Worm (Caenorhabditis elegans) whole organism, L1 larva: ENCODE measurements around the gene irld-3.
A peak's percentile ranks its signal among the peaks of the same experiment; 100 is the strongest.

Experiments used
- C04F5.9 ChIP-seq: sonication (generic microtip); optimal IDR thresholded peaks from 2 replicates; lab custom pipeline; 2016; ENCODE audit warnings: missing genetic modification characterization, missing compliant biosample characterization
- F16B12.6 ChIP-seq: fragments of 150-350 bp; optimal IDR thresholded peaks from 2 replicates; lab custom pipeline; 2014; ENCODE audit warnings: missing biosample characterization, missing genetic modification characterization
- Y116A8C.19 ChIP-seq: sonication (generic microtip); optimal IDR thresholded peaks from 2 replicates; lab custom pipeline; 2016; ENCODE audit warnings: missing compliant biosample characterization, missing genetic modification characterization, borderline replicate concordance
- aha-1 ChIP-seq: fragments of 150-350 bp; optimal IDR thresholded peaks from 2 replicates; lab custom pipeline; 2014; ENCODE audit warnings: missing biosample characterization, missing genetic modification characterization
- ama-1 ChIP-seq: fragments of 150-350 bp; optimal IDR thresholded peaks from 2 replicates; lab custom pipeline; 2014
- ceh-63 ChIP-seq: fragments of 200-800 bp; sonication (Bioruptor generic); optimal IDR thresholded peaks from 2 replicates; lab custom pipeline; 2018; ENCODE audit warnings: mild to moderate bottlenecking, missing genetic modification characterization, missing compliant biosample characterization
- ceh-8 ChIP-seq: fragments of 200-800 bp; sonication (Bioruptor generic); optimal IDR thresholded peaks from 2 replicates; lab custom pipeline; 2018; ENCODE audit warnings: mild to moderate bottlenecking, missing genetic modification characterization, moderate library complexity, missing compliant biosample characterization
- ceh-82 ChIP-seq, 3 experiments: fragments of 150-350 bp in 1 of 3; sonication (generic microtip) in 2 of 3; optimal IDR thresholded peaks; 2 replicates each; lab custom pipeline; 2014 to 2017; ENCODE audit warnings: missing biosample characterization in 3 of 3, missing genetic modification characterization in 3 of 3
- ceh-88 ChIP-seq: fragments of 200-800 bp; sonication (Bioruptor generic); IDR thresholded peaks from 2 replicates; pipeline ENCODE4 v1.3.6; 2022; ENCODE audit warnings: missing genetic modification characterization, missing compliant biosample characterization
- dpl-1 ChIP-seq, 3 experiments: fragments of 150-350 bp in 2 of 3; sonication (generic microtip) in 1 of 3; optimal IDR thresholded peaks; 2 replicates each; lab custom pipeline; 2014 to 2017; ENCODE audit warnings: missing biosample characterization in 3 of 3, missing genetic modification characterization in 3 of 3, missing genetic modification reagents in 3 of 3
- dsc-1 ChIP-seq: sonication (generic microtip); optimal IDR thresholded peaks from 2 replicates; lab custom pipeline; 2016; ENCODE audit warnings: mild to moderate bottlenecking, missing genetic modification characterization, missing compliant biosample characterization
- efl-3 ChIP-seq: fragments of 200-800 bp; sonication (Bioruptor generic); optimal IDR thresholded peaks from 2 replicates; lab custom pipeline; 2018; ENCODE audit warnings: mild to moderate bottlenecking, missing genetic modification characterization, missing compliant biosample characterization
- egl-13 ChIP-seq: sonication (generic microtip); optimal IDR thresholded peaks from 2 replicates; lab custom pipeline; 2016; ENCODE audit warnings: missing genotype, missing genetic modification reagents, missing genetic modification characterization, missing compliant biosample characterization
- egl-27 ChIP-seq, 2 experiments: fragments of 150-350 bp in 1 of 2; sonication (generic microtip); optimal IDR thresholded peaks; 3 replicates each; lab custom pipeline; 2017 to 2018; ENCODE audit warnings: missing biosample characterization in 2 of 2, missing genetic modification characterization in 2 of 2, missing genetic modification reagents in 2 of 2
- elt-2 ChIP-seq: sonication (generic microtip); optimal IDR thresholded peaks from 2 replicates; lab custom pipeline; 2016; ENCODE audit warnings: missing genetic modification characterization, mild to moderate bottlenecking, inconsistent platforms, missing compliant biosample characterization, missing genetic modification reagents
- ets-5 ChIP-seq: fragments of 200-800 bp; sonication (Bioruptor generic); IDR thresholded peaks from 2 replicates; pipeline ENCODE4 v1.3.6; 2022; ENCODE audit warnings: missing genetic modification characterization, missing compliant biosample characterization
- fkh-10 ChIP-seq: sonication (generic microtip); optimal IDR thresholded peaks from 2 replicates; lab custom pipeline; 2017; ENCODE audit warnings: missing biosample characterization, missing genetic modification reagents, missing genetic modification characterization
- fkh-8 ChIP-seq: sonication (generic microtip); optimal IDR thresholded peaks from 2 replicates; lab custom pipeline; 2016; ENCODE audit warnings: mild to moderate bottlenecking, missing genetic modification characterization, missing compliant biosample characterization
- grh-1 ChIP-seq: fragments of 200-800 bp; sonication (Bioruptor generic); IDR thresholded peaks from 2 replicates; pipeline ENCODE4 v1.3.6; 2022; ENCODE audit warnings: missing genetic modification reagents, missing genetic modification characterization, missing compliant biosample characterization
- hpl-2 ChIP-seq: fragments of 150-350 bp; optimal IDR thresholded peaks from 2 replicates; lab custom pipeline; 2014; ENCODE audit warnings: missing biosample characterization, missing genetic modification reagents, missing genetic modification characterization
- lin-14 ChIP-seq: fragments of 200-800 bp; sonication (Bioruptor generic); optimal IDR thresholded peaks from 2 replicates; lab custom pipeline; 2018; ENCODE audit warnings: mild to moderate bottlenecking, missing genetic modification characterization, moderate library complexity, missing compliant biosample characterization
- lin-35 ChIP-seq, 2 experiments: fragments of 150-350 bp; optimal IDR thresholded peaks; 2 replicates each; lab custom pipeline; 2014; ENCODE audit warnings: missing biosample characterization in 2 of 2, missing genetic modification characterization in 2 of 2, missing genetic modification reagents in 2 of 2
- lir-3 ChIP-seq: sonication (generic microtip); optimal IDR thresholded peaks from 2 replicates; lab custom pipeline; 2016; ENCODE audit warnings: mild to moderate bottlenecking, missing genetic modification characterization, moderate library complexity, missing compliant biosample characterization; ENCODE audit not compliant: poor library complexity
- mab-9 ChIP-seq: fragments of 200-800 bp; sonication (Bioruptor generic); IDR thresholded peaks from 2 replicates; pipeline ENCODE4 v1.3.6; 2022; ENCODE audit warnings: missing genetic modification reagents, missing genetic modification characterization, missing compliant biosample characterization
- mep-1 ChIP-seq: fragments of 150-350 bp; optimal IDR thresholded peaks from 2 replicates; lab custom pipeline; 2014; ENCODE audit warnings: missing biosample characterization, missing genetic modification characterization
- nhr-11 ChIP-seq: fragments of 150-350 bp; optimal IDR thresholded peaks from 2 replicates; lab custom pipeline; 2014; ENCODE audit warnings: missing biosample characterization, missing genetic modification characterization
- nhr-12 ChIP-seq: sonication (generic microtip); optimal IDR thresholded peaks from 2 replicates; lab custom pipeline; 2017; ENCODE audit warnings: missing biosample characterization, missing genetic modification characterization
- nhr-20 ChIP-seq: sonication (generic microtip); optimal IDR thresholded peaks from 2 replicates; lab custom pipeline; 2016; ENCODE audit warnings: mild to moderate bottlenecking, missing genetic modification characterization, missing compliant biosample characterization
- nhr-237 ChIP-seq: fragments of 150-350 bp; optimal IDR thresholded peaks from 2 replicates; lab custom pipeline; 2014; ENCODE audit warnings: missing biosample characterization, missing genetic modification characterization
- nhr-47 ChIP-seq: sonication (generic microtip); optimal IDR thresholded peaks from 2 replicates; lab custom pipeline; 2016; ENCODE audit warnings: mild to moderate bottlenecking, missing genetic modification characterization, moderate library complexity, missing compliant biosample characterization
- nhr-77 ChIP-seq: fragments of 150-350 bp; optimal IDR thresholded peaks from 2 replicates; lab custom pipeline; 2014; ENCODE audit warnings: missing biosample characterization, missing genetic modification characterization
- nhr-85 ChIP-seq: sonication (generic microtip); peaks from one replicate; lab custom pipeline; 2016; ENCODE audit warnings: missing genetic modification characterization, inconsistent platforms, missing compliant biosample characterization
- snpc-4 ChIP-seq: fragments of 150-350 bp; optimal IDR thresholded peaks from 2 replicates; lab custom pipeline; 2014; ENCODE audit warnings: missing biosample characterization, missing genetic modification characterization
- sox-4 ChIP-seq: sonication (generic microtip); optimal IDR thresholded peaks from 2 replicates; lab custom pipeline; 2016; ENCODE audit warnings: missing genetic modification characterization, missing compliant biosample characterization
- sup-37 ChIP-seq: fragments of 200-800 bp; sonication (Bioruptor generic); optimal IDR thresholded peaks from 2 replicates; lab custom pipeline; 2018; ENCODE audit warnings: mild to moderate bottlenecking, missing genetic modification characterization, missing compliant biosample characterization
- swsn-7 ChIP-seq: sonication (generic microtip); optimal IDR thresholded peaks from 2 replicates; lab custom pipeline; 2016; ENCODE audit warnings: missing genetic modification characterization, missing compliant biosample characterization
- tbx-2 ChIP-seq: sonication (generic microtip); optimal IDR thresholded peaks from 2 replicates; lab custom pipeline; 2016; ENCODE audit warnings: missing genetic modification characterization, missing compliant biosample characterization
- tlp-1 ChIP-seq: fragments of 150-350 bp; optimal IDR thresholded peaks from 2 replicates; lab custom pipeline; 2014; ENCODE audit warnings: missing biosample characterization, missing genetic modification characterization
- unc-62 ChIP-seq: fragments of 150-350 bp; optimal IDR thresholded peaks from 2 replicates; lab custom pipeline; 2014; ENCODE audit warnings: missing biosample characterization, missing genetic modification reagents, missing genetic modification characterization
- unc-98 ChIP-seq: fragments of 200-800 bp; sonication (Bioruptor generic); IDR thresholded peaks from 2 replicates; pipeline ENCODE4 v1.3.6; 2022; ENCODE audit warnings: missing genetic modification characterization, missing compliant biosample characterization
- zip-4 ChIP-seq: fragments of 200-800 bp; sonication (Bioruptor generic); optimal IDR thresholded peaks from 2 replicates; lab custom pipeline; 2018; ENCODE audit warnings: mild to moderate bottlenecking, missing genetic modification characterization, moderate library complexity, missing compliant biosample characterization

Gene irld-3

ce11 chrV:3121743-3122142 lies 16.6 kb downstream of the irld-3 start, which contains the start of gene srt-56:
TSS of gene srt-56 (minus strand) at chrV:3121843.
- TF ChIP-seq egl-13 (tag; lab: Kevin White, UChicago) (no peak), snpc-4 (tag; lab: Kevin White, UChicago) (no peak), lin-14 (no peak), nhr-12 (tag; lab: Kevin White, UChicago) (no peak), nhr-237 (tag; lab: Kevin White, UChicago) (no peak), ceh-82 (tag; optimal IDR thresholded peaks at IDR 0.05; lab: Kevin White, UChicago) (no peak), mep-1 (tag; lab: Kevin White, UChicago) (no peak), unc-62 (no peak), C04F5.9 (tag; lab: Kevin White, UChicago) (no peak)

DNA sequence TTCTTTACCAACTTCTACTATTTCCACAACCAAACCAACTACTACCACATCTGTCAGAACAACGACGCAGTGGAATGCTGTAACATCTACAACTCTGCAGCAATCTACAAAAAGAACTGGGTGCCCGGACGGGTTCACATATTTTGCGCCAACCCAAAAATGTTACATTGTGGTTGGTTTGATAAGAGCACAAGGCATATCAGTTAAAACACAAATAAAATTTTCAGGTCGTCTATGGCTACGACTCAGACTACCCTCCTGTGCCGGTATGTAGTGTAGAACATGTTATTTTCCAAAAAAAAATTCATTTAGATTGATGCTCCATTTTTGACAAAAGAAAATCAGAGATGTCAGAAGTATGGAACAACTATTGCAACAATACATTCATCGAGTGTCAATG lies 19.2 kb downstream of the irld-3 start:
- no peak for TF ChIP-seq unc-98 (GFP tag; lab: Robert Waterston, UW)
- peak; percentile 46 for TF ChIP-seq elt-2 (tag; lab: Kevin White, UChicago)
- TF ChIP-seq Y116A8C.19, result no peak
- TF ChIP-seq egl-13 (tag; lab: Kevin White, UChicago), result no peak
- TF ChIP-seq mep-1 (tag; lab: Kevin White, UChicago), result no peak
- no peak for TF ChIP-seq mab-9 (GFP tag; lab: Robert Waterston, UW)
- TF ChIP-seq tlp-1 (tag; lab: Kevin White, UChicago), result no peak

- no peak for TF ChIP-seq nhr-47 (tag; lab: Kevin White, UChicago)
- no peak for TF ChIP-seq efl-3 (GFP tag; lab: Kevin White, UChicago)
- no peak for TF ChIP-seq lir-3 (tag; lab: Kevin White, UChicago)
- TF ChIP-seq ceh-8 (GFP tag; lab: Kevin White, UChicago), result no peak
- TF ChIP-seq nhr-20, result no peak
- TF ChIP-seq tbx-2, result no peak
- no peak for TF ChIP-seq fkh-8 (tag; lab: Kevin White, UChicago)
- TF ChIP-seq dpl-1 (GFP tag; optimal IDR thresholded peaks at IDR 0.05; lab: Kevin White, UChicago), result no peak
- no peak for TF ChIP-seq unc-98 (GFP tag; lab: Robert Waterston, UW)
- TF ChIP-seq sox-4, result no peak
- no peak for TF ChIP-seq fkh-10
- TF ChIP-seq lin-35 (GFP tag; optimal IDR thresholded peaks at IDR 0.05; lab: Kevin White, UChicago), result no peak
- TF ChIP-seq nhr-11 (tag; lab: Kevin White, UChicago), result no peak
- no peak for TF ChIP-seq nhr-237 (tag; lab: Kevin White, UChicago)
- no peak for TF ChIP-seq nhr-85
- TF ChIP-seq sup-37 (GFP tag; lab: Kevin White, UChicago), result no peak
- TF ChIP-seq egl-27 (tag; optimal IDR thresholded peaks at IDR 0.05; lab: Kevin White, UChicago), result no peak
- TF ChIP-seq ceh-82 (tag; optimal IDR thresholded peaks at IDR 0.05; lab: Kevin White, UChicago), result no peak
- no peak for TF ChIP-seq dsc-1 (tag; lab: Kevin White, UChicago)
- TF ChIP-seq ceh-63, result no peak
Observed at ce11 chrV:3118167-3118566, 20.2 kb downstream of the irld-3 start, which contains the start of gene clec-210. TSS of gene clec-210 (plus strand) at chrV:3118377.

DNA sequence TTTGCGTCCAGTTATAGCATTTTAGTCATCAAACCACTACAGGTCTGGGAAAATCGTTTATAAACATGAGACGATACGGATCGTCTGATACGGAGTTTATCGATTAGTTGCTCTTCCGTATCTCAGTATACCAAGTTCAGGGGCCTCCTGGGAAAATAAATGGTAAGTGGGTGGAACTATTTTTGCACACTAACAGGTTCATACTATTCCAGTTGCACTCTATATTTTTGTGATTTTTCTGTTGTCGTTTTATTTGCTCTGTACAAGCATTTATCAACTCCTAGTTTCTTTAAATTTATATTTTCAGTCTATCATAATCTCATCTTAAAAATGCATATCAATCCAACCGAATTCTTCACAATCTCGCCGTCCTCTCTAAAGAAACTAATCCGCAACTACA lies 23.4 kb downstream of the irld-3 start, which contains the start of gene Y73C8C.3:
TSS of gene Y73C8C.3 (plus strand) at position 301 of the 400 bp plus-strand sequence.
- TF ChIP-seq aha-1 (tag; lab: Kevin White, UChicago) (no peak), swsn-7 (tag; lab: Kevin White, UChicago) (no peak), ets-5 (no peak), sox-4 (no peak), F16B12.6 (no peak), efl-3 (GFP tag; lab: Kevin White, UChicago) (no peak), grh-1 (GFP tag; lab: Robert Waterston, UW) (no peak), lir-3 (tag; lab: Kevin White, UChicago) (no peak), ceh-88 (GFP tag; lab: Robert Waterston, UW) (no peak), nhr-77 (tag; lab: Kevin White, UChicago) (no peak), ama-1 (lab: Kevin White, UChicago) (no peak), C04F5.9 (tag; lab: Kevin White, UChicago) (no peak), hpl-2 (GFP tag; lab: Kevin White, UChicago) (no peak), lin-14 (no peak), zip-4 (GFP tag; lab: Kevin White, UChicago) (no peak)
- TF ChIP-seq, all 84 proteins: peak for 0
